Fruit fly (Drosophila melanogaster) whole organism, embryonic: ENCODE results near the gene CG6254.

Source experiments
- Asciz ChIP-seq: fragments of 200-800 bp; sonication (Bioruptor generic); optimal IDR thresholded peaks from 2 replicates; lab custom pipeline; 2017; ENCODE audit warnings: missing biosample characterization, mild to moderate bottlenecking, missing genetic modification characterization, missing genetic modification reagents
- CG11560 ChIP-seq: fragments of 200-800 bp; sonication (Bioruptor generic); IDR thresholded peaks from 3 replicates; pipeline ENCODE4 v1.3.6; 2022; ENCODE audit warnings: missing biosample characterization, missing genetic modification characterization
- CG13424 ChIP-seq: fragments of 200-800 bp; sonication (Bioruptor generic); optimal IDR thresholded peaks from 2 replicates; lab custom pipeline; 2019; ENCODE audit warnings: missing biosample characterization, mild to moderate bottlenecking, missing genetic modification characterization, moderate library complexity
- CG14860 ChIP-seq: fragments of 200-800 bp; sonication (Bioruptor generic); IDR thresholded peaks from 3 replicates; pipeline ENCODE4 v1.3.6; 2022; ENCODE audit warnings: missing biosample characterization, missing genetic modification characterization; ENCODE audit not compliant: partially characterized antibody
- CG15601 ChIP-seq: fragments of 200-800 bp; sonication (Bioruptor generic); optimal IDR thresholded peaks from 3 replicates; lab custom pipeline; 2019; ENCODE audit warnings: missing biosample characterization, mild to moderate bottlenecking, missing genetic modification characterization, moderate library complexity
- CG17912 ChIP-seq: fragments of 200-800 bp; sonication (Bioruptor generic); optimal IDR thresholded peaks from 2 replicates; lab custom pipeline; 2018; ENCODE audit warnings: missing biosample characterization, mild to moderate bottlenecking, missing genetic modification characterization
- CG1792 ChIP-seq: fragments of 200-800 bp; sonication (Bioruptor generic); optimal IDR thresholded peaks from 2 replicates; lab custom pipeline; 2016; ENCODE audit warnings: missing biosample characterization, missing genetic modification characterization
- CG18476 ChIP-seq: fragments of 200-800 bp; sonication (Bioruptor generic); optimal IDR thresholded peaks from 2 replicates; lab custom pipeline; 2016; ENCODE audit warnings: missing biosample characterization, mild to moderate bottlenecking, missing genetic modification characterization
- CG2199 ChIP-seq: fragments of 200-800 bp; sonication (Bioruptor generic); IDR thresholded peaks from 3 replicates; pipeline ENCODE4 v1.3.6; 2022; ENCODE audit warnings: missing biosample characterization, missing genetic modification characterization
- CG2202 ChIP-seq: fragments of 200-800 bp; sonication (Bioruptor generic); optimal IDR thresholded peaks from 2 replicates; lab custom pipeline; 2018; ENCODE audit warnings: missing biosample characterization, mild to moderate bottlenecking, missing genetic modification characterization
- CG30020 ChIP-seq: fragments of 200-800 bp; optimal IDR thresholded peaks from 2 replicates; lab custom pipeline; 2019; ENCODE audit warnings: missing biosample characterization, mild to moderate bottlenecking, missing genetic modification characterization, moderate library complexity
- CG34224 ChIP-seq: fragments of 200-800 bp; sonication (Bioruptor generic); IDR thresholded peaks from 3 replicates; pipeline ENCODE4 v1.3.6; 2022; ENCODE audit warnings: missing biosample characterization, missing genetic modification characterization; ENCODE audit not compliant: partially characterized antibody
- CG4328 ChIP-seq: fragments of 200-800 bp; sonication (Bioruptor generic); optimal IDR thresholded peaks from 3 replicates; lab custom pipeline; 2017; ENCODE audit warnings: missing biosample characterization, missing genetic modification reagents, missing genetic modification characterization
- CG43689 ChIP-seq: fragments of 200-800 bp; sonication (Bioruptor generic); IDR thresholded peaks from 2 replicates; pipeline ENCODE4 v1.3.6; 2022; ENCODE audit warnings: missing biosample characterization, missing genetic modification characterization
- CG4707 ChIP-seq: fragments of 200-800 bp; sonication (Bioruptor generic); optimal IDR thresholded peaks from 2 replicates; lab custom pipeline; 2018; ENCODE audit warnings: missing biosample characterization, mild to moderate bottlenecking, missing genetic modification characterization, moderate library complexity
- CG6765 ChIP-seq: fragments of 200-800 bp; sonication (Bioruptor generic); optimal IDR thresholded peaks from 3 replicates; lab custom pipeline; 2017; ENCODE audit warnings: missing biosample characterization, mild to moderate bottlenecking, missing genetic modification characterization
- CG9797 ChIP-seq: fragments of 200-800 bp; sonication (Bioruptor generic); optimal IDR thresholded peaks from 3 replicates; lab custom pipeline; 2018; ENCODE audit warnings: missing biosample characterization, mild to moderate bottlenecking, missing genetic modification characterization
- CHES-1-like ChIP-seq: fragments of 200-800 bp; sonication (Bioruptor generic); optimal IDR thresholded peaks from 2 replicates; lab custom pipeline; 2016; ENCODE audit warnings: missing biosample characterization, missing genetic modification characterization
- Chrac-16 ChIP-seq: fragments of 200-800 bp; sonication (Bioruptor generic); optimal IDR thresholded peaks from 3 replicates; lab custom pipeline; 2016; ENCODE audit warnings: missing biosample characterization, missing genetic modification characterization
- D ChIP-seq, 2 experiments: fragments of 200-800 bp in 1 of 2; fragments of >200 bp in 1 of 2; sonication (Bioruptor generic) in 1 of 2; optimal IDR thresholded peaks; 2 replicates in 1 of 2; 3 replicates in 1 of 2; lab custom pipeline; 2017; ENCODE audit warnings: mild to moderate bottlenecking in 1 of 2, missing biosample characterization in 1 of 2, missing genetic modification characterization in 1 of 2, missing genetic modification reagents in 1 of 2
- Dbx ChIP-seq: fragments of 200-800 bp; sonication (Bioruptor generic); IDR thresholded peaks from 3 replicates; pipeline ENCODE4 v1.3.6; 2022; ENCODE audit warnings: missing biosample characterization, missing genetic modification characterization
- Deaf1 ChIP-seq: fragments of 200-800 bp; optimal IDR thresholded peaks from 3 replicates; lab custom pipeline; 2019; ENCODE audit warnings: missing biosample characterization, mild to moderate bottlenecking, missing genetic modification characterization, moderate library complexity
- Ets65A ChIP-seq: fragments of 200-800 bp; sonication (Bioruptor generic); peaks from one replicate; lab custom pipeline; 2016; ENCODE audit warnings: missing biosample characterization, missing genetic modification characterization
- Fer1 ChIP-seq: fragments of 200-800 bp; sonication (Bioruptor generic); optimal IDR thresholded peaks from 2 replicates; lab custom pipeline; 2017; ENCODE audit warnings: missing biosample characterization, mild to moderate bottlenecking, missing genetic modification characterization
- HLH3B ChIP-seq: fragments of 200-800 bp; sonication (Bioruptor generic); IDR thresholded peaks from 2 replicates; pipeline ENCODE4 v1.3.6; 2022; ENCODE audit warnings: missing biosample characterization, missing genetic modification characterization
- Hr39 ChIP-seq: fragments of >200 bp; optimal IDR thresholded peaks from 2 replicates; lab custom pipeline; 2017
- Hr78 ChIP-seq, 2 experiments: fragments of 200-800 bp in 1 of 2; fragments of >200 bp in 1 of 2; sonication (Bioruptor generic) in 1 of 2; optimal IDR thresholded peaks; 2 replicates each; lab custom pipeline; 2017 to 2019; ENCODE audit warnings: missing biosample characterization in 2 of 2, missing genetic modification characterization in 2 of 2, mild to moderate bottlenecking in 1 of 2, moderate library complexity in 1 of 2
- Jarid2 ChIP-seq: fragments of 200-800 bp; sonication (Bioruptor generic); optimal IDR thresholded peaks from 3 replicates; lab custom pipeline; 2017; ENCODE audit warnings: mild to moderate bottlenecking, missing biosample characterization, missing genetic modification reagents, missing genetic modification characterization
- Kr ChIP-seq: fragments of 200-800 bp; sonication (Bioruptor generic); optimal IDR thresholded peaks from 2 replicates; lab custom pipeline; 2017; ENCODE audit warnings: missing biosample characterization, mild to moderate bottlenecking, missing genetic modification characterization
- NC2α ChIP-seq: fragments of 200-800 bp; sonication (Bioruptor generic); optimal IDR thresholded peaks from 2 replicates; lab custom pipeline; 2016; ENCODE audit warnings: missing biosample characterization, missing genetic modification characterization
- NFAT ChIP-seq: fragments of 200-800 bp; sonication (Bioruptor generic); IDR thresholded peaks from 2 replicates; pipeline ENCODE4 v1.3.6; 2022; ENCODE audit warnings: missing biosample characterization, missing genetic modification characterization
- Pdp1 ChIP-seq, 2 experiments: fragments of 200-800 bp; sonication (Bioruptor generic); optimal IDR thresholded peaks; 3 replicates each; lab custom pipeline; 2016; ENCODE audit warnings: missing biosample characterization in 2 of 2, missing genetic modification characterization in 2 of 2, mild to moderate bottlenecking in 1 of 2, moderate library complexity in 1 of 2
- Poxn ChIP-seq: fragments of 200-800 bp; sonication (Bioruptor generic); IDR thresholded peaks from 2 replicates; pipeline ENCODE4 v1.3.6; 2022; ENCODE audit warnings: missing biosample characterization, missing genetic modification characterization
- YL-1 ChIP-seq: fragments of 200-800 bp; sonication (Bioruptor generic); optimal IDR thresholded peaks from 3 replicates; lab custom pipeline; 2017; ENCODE audit warnings: missing biosample characterization, mild to moderate bottlenecking, missing genetic modification characterization
- corto ChIP-seq: fragments of 200-800 bp; sonication (Bioruptor generic); optimal IDR thresholded peaks from 2 replicates; lab custom pipeline; 2016; ENCODE audit warnings: missing biosample characterization, mild to moderate bottlenecking, missing genetic modification characterization, moderate library complexity
- cwo ChIP-seq: fragments of 200-800 bp; sonication (Bioruptor generic); optimal IDR thresholded peaks from 3 replicates; lab custom pipeline; 2017; ENCODE audit warnings: missing biosample characterization, missing genetic modification characterization, mild to moderate bottlenecking, moderate library complexity, missing genetic modification reagents
- dan ChIP-seq: fragments of 200-800 bp; sonication (Bioruptor generic); IDR thresholded peaks from 2 replicates; pipeline ENCODE4 v1.3.6; 2022; ENCODE audit warnings: missing biosample characterization, missing genetic modification characterization
- eyg ChIP-seq: fragments of 200-800 bp; sonication (Bioruptor generic); optimal IDR thresholded peaks from 3 replicates; lab custom pipeline; 2016; ENCODE audit warnings: missing biosample characterization, missing genetic modification characterization
- ftz-f1 ChIP-seq: fragments of 200-800 bp; sonication (Bioruptor generic); optimal IDR thresholded peaks from 2 replicates; lab custom pipeline; 2016; ENCODE audit warnings: missing biosample characterization, missing genetic modification characterization
- lola ChIP-seq, 3 experiments: fragments of >200 bp in 2 of 3; fragments of 200-800 bp in 1 of 3; sonication (Bioruptor generic) in 1 of 3; optimal IDR thresholded peaks; 2 replicates each; lab custom pipeline; 2017 to 2019; ENCODE audit warnings: missing biosample characterization in 3 of 3, missing genetic modification characterization in 3 of 3, mild to moderate bottlenecking in 1 of 3, moderate library complexity in 1 of 3
- lov ChIP-seq, 2 experiments: fragments of 200-800 bp in 1 of 2; fragments of >200 bp in 1 of 2; sonication (Bioruptor generic) in 1 of 2; IDR thresholded peaks in 1 of 2; optimal IDR thresholded peaks in 1 of 2; 2 replicates in 1 of 2; 3 replicates in 1 of 2; pipeline versions ENCODE4 v1.3.6 to Lab custom; 2017 to 2022; ENCODE audit warnings: missing biosample characterization in 1 of 2, missing genetic modification characterization in 1 of 2
- mam ChIP-seq: fragments of 200-800 bp; sonication (Bioruptor generic); optimal IDR thresholded peaks from 3 replicates; lab custom pipeline; 2016; ENCODE audit warnings: missing biosample characterization, missing genetic modification characterization
- nerfin-2 ChIP-seq: fragments of 200-800 bp; sonication (Bioruptor generic); IDR thresholded peaks from 2 replicates; pipeline ENCODE4 v1.3.6; 2022; ENCODE audit warnings: missing biosample characterization, missing genetic modification characterization; ENCODE audit not compliant: partially characterized antibody
- pfk ChIP-seq: fragments of 200-800 bp; sonication (Bioruptor generic); optimal IDR thresholded peaks from 2 replicates; lab custom pipeline; 2018; ENCODE audit warnings: missing biosample characterization, mild to moderate bottlenecking, missing genetic modification characterization, moderate library complexity
- rib ChIP-seq: fragments of 200-800 bp; sonication (Bioruptor generic); IDR thresholded peaks from 2 replicates; pipeline ENCODE4 v1.3.6; 2022; ENCODE audit warnings: missing biosample characterization, missing genetic modification characterization
- slbo ChIP-seq: fragments of 200-800 bp; sonication (Bioruptor generic); IDR thresholded peaks from 2 replicates; pipeline ENCODE4 v1.3.6; 2022; ENCODE audit warnings: missing biosample characterization, missing genetic modification characterization
- ssp ChIP-seq: fragments of 200-800 bp; sonication (Bioruptor generic); IDR thresholded peaks from 2 replicates; pipeline ENCODE4 v1.3.6; 2022; ENCODE audit warnings: missing biosample characterization, missing genetic modification characterization
- tx ChIP-seq: fragments of 200-800 bp; sonication (Bioruptor generic); optimal IDR thresholded peaks from 2 replicates; lab custom pipeline; 2016; ENCODE audit warnings: missing biosample characterization, missing genetic modification characterization
- unpg ChIP-seq: fragments of 200-800 bp; sonication (Bioruptor generic); optimal IDR thresholded peaks from 3 replicates; lab custom pipeline; 2018; ENCODE audit warnings: missing biosample characterization, mild to moderate bottlenecking, missing genetic modification characterization, moderate library complexity
- yki ChIP-seq: fragments of >200 bp; optimal IDR thresholded peaks from 3 replicates; lab custom pipeline; 2018

CG6254 gene

dm6 chr3R:10132906-10133416 lies 28.2 kb downstream of the CG6254 start (continued):
- peak; percentile 28 for TF ChIP-seq unpg (GFP tag; lab: Kevin White, UChicago)
- TF ChIP-seq CG4707 (GFP tag; lab: Kevin White, UChicago): no peak
- no peak for TF ChIP-seq CG14860 (GFP tag; lab: Robert Waterston, UW)
- TF ChIP-seq CG15601 (tag; lab: Kevin White, UChicago): no peak
- no peak for TF ChIP-seq YL-1 (GFP tag; lab: Kevin White, UChicago)
- TF ChIP-seq Jarid2 (GFP tag; lab: Kevin White, UChicago): no peak
- TF ChIP-seq Dbx (GFP tag; lab: Robert Waterston, UW): no peak
- no peak for TF ChIP-seq CG2199 (GFP tag; lab: Robert Waterston, UW)
- TF ChIP-seq Asciz (GFP tag; lab: Kevin White, UChicago): no peak
- TF ChIP-seq CG4328: no peak
- TF ChIP-seq lov (optimal IDR thresholded peaks at IDR 0.05; lab: Kevin White, UChicago): no peak
- no peak for TF ChIP-seq lov (GFP tag; IDR thresholded peaks at IDR 0.05; lab: Robert Waterston, UW)
- no peak for TF ChIP-seq NC2α (GFP tag; lab: Kevin White, UChicago)
- TF ChIP-seq CG1792 (GFP tag; lab: Kevin White, UChicago): no peak
- no peak for TF ChIP-seq Hr78 (GFP tag; optimal IDR thresholded peaks at IDR 0.05; lab: Kevin White, UChicago)
- no peak for TF ChIP-seq CG30020 (tag; lab: Kevin White, UChicago)
- TF ChIP-seq CG34224 (GFP tag; lab: Robert Waterston, UW): no peak
- no peak for TF ChIP-seq Poxn (GFP tag; lab: Robert Waterston, UW)
- TF ChIP-seq HLH3B: no peak
- TF ChIP-seq mam (GFP tag; lab: Kevin White, UChicago): no peak
- TF ChIP-seq Deaf1: peak; percentile 40
- TF ChIP-seq rib (GFP tag; lab: Robert Waterston, UW): no peak
- no peak for TF ChIP-seq Hr39 (lab: Kevin White, UChicago)
- no peak for TF ChIP-seq CG43689 (GFP tag; lab: Robert Waterston, UW)
- no peak for TF ChIP-seq CG18476 (GFP tag; lab: Kevin White, UChicago)
- TF ChIP-seq Fer1: no peak
- TF ChIP-seq Kr (GFP tag; lab: Kevin White, UChicago): no peak
- no peak for TF ChIP-seq eyg (GFP tag; lab: Kevin White, UChicago)
- TF ChIP-seq cwo (GFP tag; lab: Kevin White, UChicago): no peak
- TF ChIP-seq ftz-f1 (GFP tag; lab: Kevin White, UChicago): no peak
- no peak for TF ChIP-seq CG6765 (GFP tag; lab: Kevin White, UChicago)
- no peak for TF ChIP-seq D (optimal IDR thresholded peaks at IDR 0.05; lab: Kevin White, UChicago)
- no peak for TF ChIP-seq D (GFP tag; optimal IDR thresholded peaks at IDR 0.05; lab: Kevin White, UChicago)
- no peak for TF ChIP-seq Ets65A (GFP tag; lab: Kevin White, UChicago)
- TF ChIP-seq yki: no peak
- no peak for TF ChIP-seq corto (GFP tag; lab: Kevin White, UChicago)
- no peak for TF ChIP-seq CG2202 (tag; lab: Kevin White, UChicago)
- TF ChIP-seq CG17912 (GFP tag; lab: Kevin White, UChicago): no peak
- TF ChIP-seq Pdp1 (GFP tag; optimal IDR thresholded peaks at IDR 0.05; lab: Kevin White, UChicago): no peak
- TF ChIP-seq lola (GFP tag; optimal IDR thresholded peaks at IDR 0.05; lab: Kevin White, UChicago): no peak
- TF ChIP-seq pfk (GFP tag; lab: Kevin White, UChicago): no peak
- TF ChIP-seq CHES-1-like (GFP tag; lab: Kevin White, UChicago): no peak
- TF ChIP-seq CG11560 (tag; lab: Robert Waterston, UW): no peak
- no peak for TF ChIP-seq CG13424
- TF ChIP-seq NFAT (GFP tag; lab: Robert Waterston, UW): no peak
- TF ChIP-seq Chrac-16 (GFP tag; lab: Kevin White, UChicago): no peak
- no peak for TF ChIP-seq nerfin-2
- TF ChIP-seq tx (GFP tag; lab: Kevin White, UChicago): no peak
- no peak for TF ChIP-seq ssp (GFP tag; lab: Robert Waterston, UW)
- TF ChIP-seq CG9797 (GFP tag; lab: Kevin White, UChicago): no peak
- 0 out of 2 replicates have a peak, but pooled peaks have one; percentile 26 for TF ChIP-seq slbo
- no peak for TF ChIP-seq dan (GFP tag; lab: Robert Waterston, UW)
